Fruit fly (Drosophila melanogaster): Measurements from ENCODE around the gene CG42747.

Gene CG42747

dm6 chr3L:6467691-6468329 is 67.4 kb downstream of the CG42747 start (continued):
- TF ChIP-seq unpg (GFP tag; optimal IDR thresholded peaks at IDR 0.05), result peak; percentile 77
- TF ChIP-seq HLH54F (GFP tag; optimal IDR thresholded peaks at IDR 0.05), result no peak
- peak; percentile 82 for TF ChIP-seq Ssrp (tag; optimal IDR thresholded peaks at IDR 0.05)
- peak; percentile 55; the same call in 1 of the 2 replicates for TF ChIP-seq ap (GFP tag; IDR thresholded peaks at IDR 0.05)
- TF ChIP-seq tgo (GFP tag; IDR thresholded peaks at IDR 0.05), result peak; percentile 68
- TF ChIP-seq Hr78 (GFP tag; optimal IDR thresholded peaks at IDR 0.05), result peak in 1 of 2 experiments; percentile 74
- no peak for TF ChIP-seq CG15073 (GFP tag; optimal IDR thresholded peaks at IDR 0.05)
- no peak for TF ChIP-seq Dp (GFP tag; optimal IDR thresholded peaks at IDR 0.05)
- no peak for TF ChIP-seq CG18011 (GFP tag; optimal IDR thresholded peaks at IDR 0.05)
- peak in 1 of 2 experiments; percentile 73 for TF ChIP-seq dpn (GFP tag; optimal IDR thresholded peaks at IDR 0.05)
- peak in 1 of 2 experiments; percentile 67 for TF ChIP-seq Eip74EF (GFP tag; optimal IDR thresholded peaks at IDR 0.05)
- TF ChIP-seq Ptx1 (GFP tag; IDR thresholded peaks at IDR 0.05), result peak; percentile 75
- TF ChIP-seq Med (GFP tag), result peak; percentile 75
- no peak for TF ChIP-seq gro (GFP tag; optimal IDR thresholded peaks at IDR 0.05)
- TF ChIP-seq cg (GFP tag; optimal IDR thresholded peaks at IDR 0.05), result no peak
- TF ChIP-seq CG10959 (GFP tag; IDR thresholded peaks at IDR 0.05), result peak; percentile 45; the same call in 1 of the 2 replicates
- peak in 1 of 3 experiments; percentile 89 for TF ChIP-seq lola (GFP tag; optimal IDR thresholded peaks at IDR 0.05)
- no peak for TF ChIP-seq CG14965 (GFP tag; optimal IDR thresholded peaks at IDR 0.05; ENCODE audit: borderline replicate concordance)
- TF ChIP-seq CG4282 (GFP tag; optimal IDR thresholded peaks at IDR 0.05), result no peak
- TF ChIP-seq CG2120 (GFP tag; optimal IDR thresholded peaks at IDR 0.05), result peak; percentile 11
- no peak for TF ChIP-seq Gug (GFP tag; IDR thresholded peaks at IDR 0.05)
- TF ChIP-seq CG11093 (GFP tag; IDR thresholded peaks at IDR 0.05), result 0 out of 3 replicates have a peak, but pooled peaks have one; percentile 39
- TF ChIP-seq CG8089 (GFP tag; optimal IDR thresholded peaks at IDR 0.05), result no peak
- peak; percentile 40 for TF ChIP-seq ind (GFP tag; optimal IDR thresholded peaks at IDR 0.05)
- TF ChIP-seq stwl (tag; optimal IDR thresholded peaks at IDR 0.05), result peak; percentile 13
- TF ChIP-seq Nf-YC (tag; optimal IDR thresholded peaks at IDR 0.05), result no peak
- TF ChIP-seq chif (GFP tag; optimal IDR thresholded peaks at IDR 0.05), result peak in 1 of 2 experiments; percentile 36
- TF ChIP-seq NC2β (GFP tag; optimal IDR thresholded peaks at IDR 0.05), result no peak
- no peak for TF ChIP-seq crol (GFP tag; IDR thresholded peaks at IDR 0.05)
- TF ChIP-seq amos (GFP tag; IDR thresholded peaks at IDR 0.05; ENCODE audit: partially characterized antibody), result no peak
- peak in 1 of 2 experiments; percentile 89 for TF ChIP-seq bsh (GFP tag; optimal IDR thresholded peaks at IDR 0.05)
- TF ChIP-seq CG6813 (GFP tag; optimal IDR thresholded peaks at IDR 0.05), result peak; percentile 32
- peak; percentile 47 for TF ChIP-seq Lhr (GFP tag; optimal IDR thresholded peaks at IDR 0.05)
- TF ChIP-seq CG43689 (GFP tag; IDR thresholded peaks at IDR 0.05), result no peak
- TF ChIP-seq Mad (GFP tag; optimal IDR thresholded peaks at IDR 0.05), result peak; percentile 21
- 0 out of 3 replicates have a peak, but pooled peaks have one; percentile 20 for TF ChIP-seq zfh1 (GFP tag; IDR thresholded peaks at IDR 0.05)
- TF ChIP-seq CG2889 (GFP tag; IDR thresholded peaks at IDR 0.05), result 0 out of 3 replicates have a peak, but pooled peaks have one; percentile 36
- TF ChIP-seq ewg (GFP tag; optimal IDR thresholded peaks at IDR 0.05), result peak; percentile 55
- TF ChIP-seq caup (GFP tag; optimal IDR thresholded peaks at IDR 0.05; ENCODE audit: severe bottlenecking), result peak; percentile 14
- TF ChIP-seq corto (GFP tag; optimal IDR thresholded peaks at IDR 0.05), result no peak
- TF ChIP-seq Bdp1 (GFP tag; optimal IDR thresholded peaks at IDR 0.05), result peak; percentile 38
- no peak for TF ChIP-seq toy (GFP tag; IDR thresholded peaks at IDR 0.05)
- peak; percentile 9 for TF ChIP-seq CG15011 (GFP tag; optimal IDR thresholded peaks at IDR 0.05)
- peak; percentile 48 for TF ChIP-seq CG10431 (GFP tag; optimal IDR thresholded peaks at IDR 0.05)
- peak; percentile 84 for TF ChIP-seq CG8388 (GFP tag; optimal IDR thresholded peaks at IDR 0.05)
- TF ChIP-seq CG10462 (GFP tag; optimal IDR thresholded peaks at IDR 0.05), result peak; percentile 32
- no peak for TF ChIP-seq CG13894 (tag; optimal IDR thresholded peaks at IDR 0.05)
- peak; percentile 67 for TF ChIP-seq D19A (tag; optimal IDR thresholded peaks at IDR 0.05)
